Fruit fly (Drosophila melanogaster) whole organism, embryonic: ENCODE data around the gene mRpL13.

Experiments
- Asciz ChIP-seq: fragments of 200-800 bp; sonication (Bioruptor generic); optimal IDR thresholded peaks from 2 replicates; lab custom pipeline; 2017; ENCODE audit warnings: missing biosample characterization, mild to moderate bottlenecking, missing genetic modification characterization, missing genetic modification reagents
- CG10366 ChIP-seq: fragments of 200-800 bp; sonication (Bioruptor generic); IDR thresholded peaks from 2 replicates; pipeline ENCODE4 v1.3.6; 2022; ENCODE audit warnings: missing biosample characterization, missing genetic modification characterization
- CG10979 ChIP-seq: fragments of 200-800 bp; sonication (Bioruptor generic); optimal IDR thresholded peaks from 2 replicates; lab custom pipeline; 2018; ENCODE audit warnings: missing biosample characterization, mild to moderate bottlenecking, missing genetic modification characterization, moderate library complexity
- CG11504 ChIP-seq: fragments of 200-800 bp; sonication (Bioruptor generic); optimal IDR thresholded peaks from 3 replicates; lab custom pipeline; 2019; ENCODE audit warnings: missing biosample characterization, mild to moderate bottlenecking, missing genetic modification characterization, moderate library complexity
- CG11696 ChIP-seq: fragments of 200-800 bp; sonication (Bioruptor generic); IDR thresholded peaks from 2 replicates; pipeline ENCODE4 v1.3.6; 2022; ENCODE audit warnings: missing biosample characterization, missing genetic modification characterization
- CG12299 ChIP-seq: fragments of 200-800 bp; sonication (Bioruptor generic); optimal IDR thresholded peaks from 2 replicates; lab custom pipeline; 2018; ENCODE audit warnings: missing biosample characterization, mild to moderate bottlenecking, missing genetic modification characterization
- CG16863 ChIP-seq: fragments of 200-800 bp; sonication (Bioruptor generic); optimal IDR thresholded peaks from 3 replicates; lab custom pipeline; 2016; ENCODE audit warnings: missing biosample characterization, missing genetic modification characterization
- CG17568 ChIP-seq: fragments of 200-800 bp; sonication (Bioruptor generic); optimal IDR thresholded peaks from 2 replicates; lab custom pipeline; 2018; ENCODE audit warnings: missing biosample characterization, mild to moderate bottlenecking, missing genetic modification characterization, moderate library complexity
- CG17829 ChIP-seq: fragments of 200-800 bp; optimal IDR thresholded peaks from 2 replicates; lab custom pipeline; 2019; ENCODE audit warnings: missing biosample characterization, mild to moderate bottlenecking, missing genetic modification characterization, moderate library complexity
- CG2712 ChIP-seq: fragments of 200-800 bp; optimal IDR thresholded peaks from 3 replicates; lab custom pipeline; 2019; ENCODE audit warnings: missing biosample characterization, mild to moderate bottlenecking, missing genetic modification characterization, moderate library complexity
- CG31441 ChIP-seq: fragments of 200-800 bp; sonication (Bioruptor generic); IDR thresholded peaks from 2 replicates; pipeline ENCODE4 v1.3.6; 2022; ENCODE audit warnings: missing biosample characterization, missing genetic modification characterization
- CG4360 ChIP-seq: fragments of 200-800 bp; sonication (Bioruptor generic); IDR thresholded peaks from 2 replicates; pipeline ENCODE4 v1.3.6; 2022; ENCODE audit warnings: missing biosample characterization, missing genetic modification characterization
- CG7271 ChIP-seq: fragments of 200-800 bp; sonication (Bioruptor generic); optimal IDR thresholded peaks from 2 replicates; lab custom pipeline; 2018; ENCODE audit warnings: missing biosample characterization, mild to moderate bottlenecking, missing genetic modification characterization, moderate library complexity
- CG7357 ChIP-seq: fragments of 200-800 bp; sonication (Bioruptor generic); IDR thresholded peaks from 3 replicates; pipeline ENCODE4 v1.3.6; 2022; ENCODE audit warnings: missing biosample characterization, missing genetic modification characterization
- CG7372 ChIP-seq: fragments of 200-800 bp; sonication (Bioruptor generic); IDR thresholded peaks from 2 replicates; pipeline ENCODE4 v1.3.6; 2022; ENCODE audit warnings: missing biosample characterization, missing genetic modification characterization
- CG7928 ChIP-seq: fragments of 200-800 bp; sonication (Bioruptor generic); optimal IDR thresholded peaks from 2 replicates; lab custom pipeline; 2017; ENCODE audit warnings: missing biosample characterization, mild to moderate bottlenecking, missing genetic modification characterization
- CG8089 ChIP-seq: fragments of 200-800 bp; sonication (Bioruptor generic); optimal IDR thresholded peaks from 3 replicates; lab custom pipeline; 2016; ENCODE audit warnings: missing biosample characterization, missing genetic modification characterization
- D19A ChIP-seq: fragments of 200-800 bp; optimal IDR thresholded peaks from 3 replicates; lab custom pipeline; 2019; ENCODE audit warnings: missing biosample characterization, mild to moderate bottlenecking, missing genetic modification characterization, moderate library complexity
- Dip3 ChIP-seq: fragments of 200-800 bp; sonication (Bioruptor generic); optimal IDR thresholded peaks from 3 replicates; lab custom pipeline; 2016; ENCODE audit warnings: missing biosample characterization, missing genetic modification characterization
- Ets65A ChIP-seq: fragments of 200-800 bp; sonication (Bioruptor generic); peaks from one replicate; lab custom pipeline; 2016; ENCODE audit warnings: missing biosample characterization, missing genetic modification characterization
- Gug ChIP-seq: fragments of 200-800 bp; sonication (Bioruptor generic); IDR thresholded peaks from 4 replicates; pipeline ENCODE4 v1.3.6; 2022; ENCODE audit warnings: missing biosample characterization, missing genetic modification characterization
- H15 ChIP-seq: fragments of 200-800 bp; sonication (Bioruptor generic); IDR thresholded peaks from 3 replicates; pipeline ENCODE4 v1.3.6; 2022; ENCODE audit warnings: missing biosample characterization, missing genetic modification characterization
- HHEX ChIP-seq: fragments of 200-800 bp; sonication (Bioruptor generic); optimal IDR thresholded peaks from 3 replicates; lab custom pipeline; 2017; ENCODE audit warnings: missing biosample characterization, mild to moderate bottlenecking, missing genetic modification characterization, missing genetic modification reagents
- HLH3B ChIP-seq: fragments of 200-800 bp; sonication (Bioruptor generic); IDR thresholded peaks from 2 replicates; pipeline ENCODE4 v1.3.6; 2022; ENCODE audit warnings: missing biosample characterization, missing genetic modification characterization
- HLH54F ChIP-seq: fragments of 200-800 bp; sonication (Bioruptor generic); optimal IDR thresholded peaks from 3 replicates; lab custom pipeline; 2016; ENCODE audit warnings: missing biosample characterization, missing genetic modification characterization
- Hand ChIP-seq: fragments of 200-800 bp; sonication (Bioruptor generic); optimal IDR thresholded peaks from 2 replicates; lab custom pipeline; 2017; ENCODE audit warnings: mild to moderate bottlenecking, missing biosample characterization, missing genetic modification reagents, missing genetic modification characterization
- Hr3 ChIP-seq: fragments of 200-800 bp; sonication (Bioruptor generic); optimal IDR thresholded peaks from 3 replicates; lab custom pipeline; 2016; ENCODE audit warnings: missing biosample characterization, missing genetic modification characterization
- NC2β ChIP-seq: fragments of 200-800 bp; sonication (Bioruptor generic); optimal IDR thresholded peaks from 2 replicates; lab custom pipeline; 2016; ENCODE audit warnings: missing biosample characterization, missing genetic modification characterization
- PHDP ChIP-seq: fragments of 200-800 bp; sonication (Bioruptor generic); optimal IDR thresholded peaks from 3 replicates; lab custom pipeline; 2018; ENCODE audit warnings: missing biosample characterization, mild to moderate bottlenecking, missing genetic modification characterization, moderate library complexity
- Sin3A ChIP-seq: fragments of >200 bp; optimal IDR thresholded peaks from 2 replicates; lab custom pipeline; 2018
- Sry-β ChIP-seq: fragments of 200-800 bp; sonication (Bioruptor generic); optimal IDR thresholded peaks from 2 replicates; lab custom pipeline; 2018; ENCODE audit warnings: missing biosample characterization, mild to moderate bottlenecking, missing genetic modification characterization, moderate library complexity
- Stat92E ChIP-seq, 3 experiments: fragments of >200 bp in 2 of 3; fragments of 200-800 bp in 1 of 3; sonication (Bioruptor generic) in 1 of 3; optimal IDR thresholded peaks; 2 replicates each; lab custom pipeline; 2017 to 2019; ENCODE audit warnings: missing biosample characterization in 3 of 3, missing genetic modification characterization in 3 of 3, mild to moderate bottlenecking in 1 of 3, moderate library complexity in 1 of 3
- az2 ChIP-seq: fragments of 200-800 bp; sonication (Bioruptor generic); optimal IDR thresholded peaks from 3 replicates; lab custom pipeline; 2016; ENCODE audit warnings: missing biosample characterization, missing genetic modification characterization
- bowl ChIP-seq: fragments of 200-800 bp; sonication (Bioruptor generic); IDR thresholded peaks from 2 replicates; pipeline ENCODE4 v1.3.6; 2022; ENCODE audit warnings: missing biosample characterization, missing genetic modification characterization
- cas ChIP-seq: fragments of 200-800 bp; sonication (Bioruptor generic); IDR thresholded peaks from 2 replicates; pipeline ENCODE4 v1.3.6; 2022; ENCODE audit warnings: missing biosample characterization, missing genetic modification characterization
- ci ChIP-seq: fragments of 200-800 bp; sonication (Bioruptor generic); IDR thresholded peaks from 3 replicates; pipeline ENCODE4 v1.3.6; 2022; ENCODE audit warnings: missing biosample characterization, missing genetic modification characterization
- dmrt11E ChIP-seq: fragments of 200-800 bp; sonication (Bioruptor generic); optimal IDR thresholded peaks from 3 replicates; lab custom pipeline; 2018; ENCODE audit warnings: missing biosample characterization, mild to moderate bottlenecking, missing genetic modification characterization, moderate library complexity
- dmrt99B ChIP-seq: fragments of 200-800 bp; sonication (Bioruptor generic); optimal IDR thresholded peaks from 2 replicates; lab custom pipeline; 2018; ENCODE audit warnings: missing biosample characterization, mild to moderate bottlenecking, missing genetic modification characterization, moderate library complexity
- dysf ChIP-seq: fragments of 200-800 bp; sonication (Bioruptor generic); IDR thresholded peaks from 3 replicates; pipeline ENCODE4 v1.3.6; 2022; ENCODE audit warnings: missing biosample characterization, missing genetic modification characterization
- gem ChIP-seq: fragments of 200-800 bp; sonication (Bioruptor generic); optimal IDR thresholded peaks from 2 replicates; lab custom pipeline; 2019; ENCODE audit warnings: missing biosample characterization, mild to moderate bottlenecking, missing genetic modification characterization, moderate library complexity
- gsb ChIP-seq: fragments of 200-800 bp; sonication (Bioruptor generic); IDR thresholded peaks from 2 replicates; pipeline ENCODE4 v1.3.6; 2022; ENCODE audit warnings: missing biosample characterization, missing genetic modification characterization
- her ChIP-seq: fragments of 200-800 bp; sonication (Bioruptor generic); optimal IDR thresholded peaks from 2 replicates; lab custom pipeline; 2016; ENCODE audit warnings: missing biosample characterization, missing genetic modification characterization
- ind ChIP-seq: fragments of 200-800 bp; sonication (Bioruptor generic); optimal IDR thresholded peaks from 3 replicates; lab custom pipeline; 2016; ENCODE audit warnings: missing biosample characterization, missing genetic modification characterization
- lov ChIP-seq, 2 experiments: fragments of 200-800 bp in 1 of 2; fragments of >200 bp in 1 of 2; sonication (Bioruptor generic) in 1 of 2; IDR thresholded peaks in 1 of 2; optimal IDR thresholded peaks in 1 of 2; 2 replicates in 1 of 2; 3 replicates in 1 of 2; pipeline versions ENCODE4 v1.3.6 to Lab custom; 2017 to 2022; ENCODE audit warnings: missing biosample characterization in 1 of 2, missing genetic modification characterization in 1 of 2
- pita ChIP-seq: fragments of 200-800 bp; sonication (Bioruptor generic); optimal IDR thresholded peaks from 2 replicates; lab custom pipeline; 2017; ENCODE audit warnings: missing biosample characterization, mild to moderate bottlenecking, missing genetic modification characterization
- row ChIP-seq: fragments of 200-800 bp; sonication (Bioruptor generic); IDR thresholded peaks from 3 replicates; pipeline ENCODE4 v1.3.6; 2022; ENCODE audit warnings: missing biosample characterization, missing genetic modification characterization
- slp2 ChIP-seq: fragments of 200-800 bp; sonication (Bioruptor generic); optimal IDR thresholded peaks from 2 replicates; lab custom pipeline; 2016; ENCODE audit warnings: missing biosample characterization, missing genetic modification characterization
- sqz ChIP-seq: fragments of 200-800 bp; sonication (Bioruptor generic); optimal IDR thresholded peaks from 3 replicates; lab custom pipeline; 2018; ENCODE audit warnings: missing biosample characterization, mild to moderate bottlenecking, missing genetic modification characterization
- stc ChIP-seq: fragments of 200-800 bp; sonication (Bioruptor generic); IDR thresholded peaks from 2 replicates; pipeline ENCODE4 v1.3.6; 2022; ENCODE audit warnings: missing biosample characterization, missing genetic modification characterization
- tna ChIP-seq: fragments of 200-800 bp; sonication (Bioruptor generic); IDR thresholded peaks from 2 replicates; pipeline ENCODE4 v1.3.6; 2022; ENCODE audit warnings: missing biosample characterization, missing genetic modification characterization; ENCODE audit not compliant: partially characterized antibody
- tx ChIP-seq: fragments of 200-800 bp; sonication (Bioruptor generic); optimal IDR thresholded peaks from 2 replicates; lab custom pipeline; 2016; ENCODE audit warnings: missing biosample characterization, missing genetic modification characterization

The mRpL13 gene

DNA sequence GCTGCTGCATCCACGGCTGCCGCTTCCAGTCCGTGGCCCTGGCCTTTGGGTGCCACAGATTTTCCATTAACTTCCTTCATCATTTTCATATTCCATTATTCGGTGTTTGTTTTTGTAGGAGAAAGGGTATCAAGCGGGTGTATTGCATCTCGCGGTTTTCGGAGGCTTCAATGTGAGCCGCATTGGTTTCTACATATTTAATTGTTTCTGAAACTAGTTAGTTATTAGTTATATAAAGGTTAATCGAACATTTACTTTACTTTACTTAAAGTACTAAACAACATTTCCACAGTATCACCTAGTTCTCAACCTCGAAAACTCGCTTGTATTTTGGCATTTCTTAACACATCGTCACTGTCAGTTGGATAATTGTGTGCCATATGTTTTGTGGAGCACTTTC lies 40.8 kb upstream of the mRpL13 start (continued):
- TF ChIP-seq Asciz (GFP tag; lab: Kevin White, UChicago): peak; percentile 44
- TF ChIP-seq CG17568 (GFP tag; lab: Kevin White, UChicago): no peak
- TF ChIP-seq PHDP (tag; lab: Kevin White, UChicago): peak; percentile 16
- TF ChIP-seq CG7357 (GFP tag; lab: Robert Waterston, UW): peak; percentile 43; the same call in 1 of the 3 replicates
- TF ChIP-seq her (GFP tag; lab: Kevin White, UChicago): no peak
- no peak for TF ChIP-seq gsb (GFP tag; lab: Robert Waterston, UW)
- TF ChIP-seq HLH3B: 0 out of 2 replicates have a peak, but pooled peaks have one; percentile 42
- no peak for TF ChIP-seq Stat92E (GFP tag; optimal IDR thresholded peaks at IDR 0.05; lab: Kevin White, UChicago)
- no peak for TF ChIP-seq bowl
- TF ChIP-seq gem (tag; lab: Kevin White, UChicago): peak; percentile 79
- TF ChIP-seq Ets65A: peak; percentile 90
- peak; percentile 63; the same call in 1 of the 3 replicates for TF ChIP-seq ci
- no peak for TF ChIP-seq tna
- peak; percentile 14 for TF ChIP-seq ind (GFP tag; lab: Kevin White, UChicago)
- no peak for TF ChIP-seq slp2 (GFP tag; lab: Kevin White, UChicago)
- TF ChIP-seq cas (GFP tag; lab: Robert Waterston, UW): no peak
- TF ChIP-seq CG12299 (tag; lab: Kevin White, UChicago): no peak
- TF ChIP-seq dysf (GFP tag; lab: Robert Waterston, UW): 0 out of 3 replicates have a peak, but pooled peaks have one; percentile 28
- peak; percentile 57 for TF ChIP-seq az2 (GFP tag; lab: Kevin White, UChicago)
- TF ChIP-seq CG11696 (GFP tag; lab: Robert Waterston, UW): no peak
- no peak for TF ChIP-seq sqz (GFP tag; lab: Kevin White, UChicago)
- TF ChIP-seq NC2β (GFP tag; lab: Kevin White, UChicago): peak; percentile 24
- TF ChIP-seq H15 (GFP tag; lab: Robert Waterston, UW): no peak; the same call in 2 of the 3 replicates
- peak; percentile 57; the same call in 2 of the 4 replicates for TF ChIP-seq Gug (GFP tag; lab: Robert Waterston, UW)
- peak; percentile 26 for TF ChIP-seq Hr3 (GFP tag; lab: Kevin White, UChicago)
- TF ChIP-seq HHEX (GFP tag; lab: Kevin White, UChicago): no peak
- no peak for TF ChIP-seq HLH54F (GFP tag; lab: Kevin White, UChicago)
- peak; percentile 84 for TF ChIP-seq dmrt11E (tag; lab: Kevin White, UChicago)
- peak; percentile 51; the same call in 1 of the 2 replicates for TF ChIP-seq CG31441 (GFP tag; lab: Robert Waterston, UW)
- peak; percentile 17; the same call in 1 of the 2 replicates for TF ChIP-seq CG10366 (GFP tag; lab: Robert Waterston, UW)
- peak; percentile 29 for TF ChIP-seq CG8089 (GFP tag; lab: Kevin White, UChicago)
- peak; percentile 13 for TF ChIP-seq CG7271 (tag; lab: Kevin White, UChicago)
- peak; percentile 84 for TF ChIP-seq CG2712 (tag; lab: Kevin White, UChicago)
- no peak for TF ChIP-seq Sin3A
- no peak for TF ChIP-seq lov (optimal IDR thresholded peaks at IDR 0.05; lab: Kevin White, UChicago)
- 0 out of 3 replicates have a peak, but pooled peaks have one; percentile 32 for TF ChIP-seq lov (GFP tag; IDR thresholded peaks at IDR 0.05; lab: Robert Waterston, UW)
- peak; percentile 84 for TF ChIP-seq D19A (tag; lab: Kevin White, UChicago)
- peak; percentile 43 for TF ChIP-seq CG16863 (GFP tag; lab: Kevin White, UChicago)
- TF ChIP-seq tx (GFP tag; lab: Kevin White, UChicago): no peak
- no peak for TF ChIP-seq CG7928 (GFP tag; lab: Kevin White, UChicago)
- TF ChIP-seq pita (GFP tag; lab: Kevin White, UChicago): no peak
- peak; percentile 60 for TF ChIP-seq CG11504
- TF ChIP-seq CG7372: no peak
- TF ChIP-seq dmrt99B (tag; lab: Kevin White, UChicago): peak; percentile 74
- peak; percentile 37; the same call in 1 of the 2 replicates for TF ChIP-seq CG4360
- TF ChIP-seq Dip3 (GFP tag; lab: Kevin White, UChicago): no peak
- TF ChIP-seq CG17829: peak; percentile 75
- no peak for TF ChIP-seq stc (GFP tag; lab: Robert Waterston, UW)
- TF ChIP-seq CG10979: peak; percentile 73
- no peak for TF ChIP-seq Hand
- peak; percentile 68 for TF ChIP-seq row (GFP tag; lab: Robert Waterston, UW)
- TF ChIP-seq Sry-β (GFP tag; lab: Kevin White, UChicago): peak; percentile 17
